Fruit fly (Drosophila melanogaster) whole organism: ENCODE data around the gene CG9072.

Experiments
- CG8478 ChIP-seq: fragments of >200 bp; optimal IDR thresholded peaks from 2 replicates; lab custom pipeline; 2018; ENCODE audit warnings: inconsistent platforms
- EcR ChIP-seq, 2 experiments: fragments of >200 bp; optimal IDR thresholded peaks; 2 replicates each; lab custom pipeline; 2017; ENCODE audit warnings: missing biosample characterization in 2 of 2, missing genetic modification characterization in 2 of 2, missing genetic modification reagents in 2 of 2
- psq ChIP-seq: fragments of >200 bp; optimal IDR thresholded peaks from 2 replicates; lab custom pipeline; 2017

DNA sequence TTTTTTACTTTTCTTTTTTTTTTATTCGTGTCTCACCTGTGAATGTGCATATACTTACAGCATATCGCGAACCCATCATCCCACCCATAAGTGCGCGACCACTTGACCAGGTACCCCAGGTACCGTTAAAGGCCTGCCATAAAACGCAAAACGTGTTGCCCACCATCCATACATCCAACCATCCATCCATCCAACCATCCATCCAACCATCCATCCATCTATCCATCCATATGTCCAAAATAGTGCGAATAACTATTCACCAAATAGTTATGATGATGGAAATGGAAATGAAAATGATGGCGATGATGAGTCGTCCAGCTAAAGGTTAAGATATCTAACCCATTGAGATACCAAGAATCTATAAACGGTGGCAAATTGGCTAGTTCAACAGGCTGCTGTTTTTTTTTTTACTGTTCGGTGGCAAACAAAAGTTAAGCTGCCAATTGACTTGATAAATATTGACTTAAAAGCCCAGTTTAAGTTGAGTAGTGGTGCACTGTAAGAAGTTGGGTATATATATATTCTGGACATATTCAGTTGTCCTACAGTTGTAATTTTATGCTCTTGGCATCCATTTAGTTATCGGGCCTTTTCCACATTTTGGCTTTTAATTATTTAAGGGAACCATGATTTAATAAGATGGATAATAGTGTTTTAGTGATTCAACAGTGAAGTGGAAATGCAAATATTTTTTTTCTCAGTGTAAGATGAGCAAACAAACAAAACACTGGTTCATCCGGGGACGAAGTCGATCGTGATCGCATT is 32.2 kb upstream of the CG9072 start:
- TF ChIP-seq psq (lab: Kevin White, UChicago) = no peak
- no peak for TF ChIP-seq EcR (GFP tag; optimal IDR thresholded peaks at IDR 0.05; lab: Kevin White, UChicago)
- no peak for TF ChIP-seq CG8478 (lab: Kevin White, UChicago)
